Worm (Caenorhabditis elegans) whole organism, late embryonic: ENCODE measurements around the gene T08D10.3.

ENCODE experiments used
- ama-1 ChIP-seq: fragments of 150-350 bp; optimal IDR thresholded peaks from 2 replicates; lab custom pipeline; 2014
- ceh-24 ChIP-seq: sonication (generic microtip); optimal IDR thresholded peaks from 2 replicates; lab custom pipeline; 2016; ENCODE audit warnings: mild to moderate bottlenecking, missing genetic modification characterization, missing compliant biosample characterization
- dmd-4 ChIP-seq: sonication (generic microtip); optimal IDR thresholded peaks from 2 replicates; lab custom pipeline; 2016; ENCODE audit warnings: borderline replicate concordance, missing genetic modification characterization, missing compliant biosample characterization
- fkh-10 ChIP-seq: fragments of 150-350 bp; optimal IDR thresholded peaks from 2 replicates; lab custom pipeline; 2014; ENCODE audit warnings: missing biosample characterization, missing genetic modification reagents, missing genetic modification characterization
- hlh-6 ChIP-seq: sonication (generic microtip); optimal IDR thresholded peaks from 2 replicates; lab custom pipeline; 2016; ENCODE audit warnings: missing genotype, missing genetic modification characterization, missing compliant biosample characterization
- lin-11 ChIP-seq: fragments of 200-800 bp; sonication (Bioruptor generic); optimal IDR thresholded peaks from 2 replicates; lab custom pipeline; 2018; ENCODE audit warnings: mild to moderate bottlenecking, missing genetic modification characterization, missing compliant biosample characterization
- mec-3 ChIP-seq: sonication (generic microtip); optimal IDR thresholded peaks from 2 replicates; lab custom pipeline; 2016; ENCODE audit warnings: borderline replicate concordance, missing genetic modification characterization, missing compliant biosample characterization
- nfya-1 ChIP-seq: sonication (generic microtip); optimal IDR thresholded peaks from 2 replicates; lab custom pipeline; 2017; ENCODE audit warnings: missing genetic modification characterization, mild to moderate bottlenecking, missing compliant biosample characterization, antibody characterized with exemption, moderate library complexity
- pqm-1 ChIP-seq: sonication (generic microtip); optimal IDR thresholded peaks from 2 replicates; lab custom pipeline; 2016; ENCODE audit warnings: missing genetic modification characterization, missing compliant biosample characterization
- tbx-2 ChIP-seq: sonication (generic microtip); optimal IDR thresholded peaks from 2 replicates; lab custom pipeline; 2016; ENCODE audit warnings: missing genetic modification characterization, missing compliant biosample characterization

ce11 chrX:11971323-11971722 is 16.1 kb downstream of the T08D10.3 start:
- TF ChIP-seq mec-3 (no peak), ama-1 (no peak), tbx-2 (tag; lab: Kevin White, UChicago) (no peak), lin-11 (tag; lab: Kevin White, UChicago) (no peak), ceh-24 (tag; lab: Kevin White, UChicago) (no peak), pqm-1 (tag; lab: Kevin White, UChicago) (no peak), fkh-10 (GFP tag; lab: Kevin White, UChicago) (no peak), dmd-4 (tag; lab: Kevin White, UChicago) (no peak), nfya-1 (tag; lab: Kevin White, UChicago) (no peak), hlh-6 (tag; lab: Kevin White, UChicago) (no peak)
